Worm (Caenorhabditis elegans): Measurements from ENCODE around the gene eak-3.

ce11 chrIII:1161946-1162345 is 14.4 kb downstream of the eak-3 start:
- no peak for TF ChIP-seq nhr-237 (tag; optimal IDR thresholded peaks at IDR 0.05)
- no peak for TF ChIP-seq unc-39 (tag; optimal IDR thresholded peaks at IDR 0.05)
- TF ChIP-seq nhr-28 (tag; optimal IDR thresholded peaks at IDR 0.05): no peak
- TF ChIP-seq flh-1 (GFP tag; optimal IDR thresholded peaks at IDR 0.05): no peak
- TF ChIP-seq cnd-1 (tag; optimal IDR thresholded peaks at IDR 0.05): no peak
- TF ChIP-seq lin-13 (tag; optimal IDR thresholded peaks at IDR 0.05): no peak
- TF ChIP-seq nhr-12 (tag; optimal IDR thresholded peaks at IDR 0.05): no peak
- no peak for TF ChIP-seq unc-62 (GFP tag; optimal IDR thresholded peaks at IDR 0.05)
- no peak for TF ChIP-seq pha-4 (tag; optimal IDR thresholded peaks at IDR 0.05)
- no peak for TF ChIP-seq nhr-76 (tag; optimal IDR thresholded peaks at IDR 0.05)
- no peak for TF ChIP-seq lsy-2 (tag; optimal IDR thresholded peaks at IDR 0.05)
- no peak for TF ChIP-seq unc-120 (tag; optimal IDR thresholded peaks at IDR 0.05; ENCODE audit: poor library complexity, severe bottlenecking)
- no peak for TF ChIP-seq blmp-1 (tag; optimal IDR thresholded peaks at IDR 0.05)
- TF ChIP-seq ham-2 (GFP tag; optimal IDR thresholded peaks at IDR 0.05): no peak
